Worm (Caenorhabditis elegans): Measurements from ENCODE around the gene F46F3.3.

Gene F46F3.3

ce11 chrV:11675638-11676037 is 8.4 kb downstream of the F46F3.3 start, which contains the start of gene ape-1:
Gene ape-1 (plus strand): TSS chrV:11675938.
- no peak for TF ChIP-seq ama-1 (optimal IDR thresholded peaks at IDR 0.05)
- no peak for TF ChIP-seq elt-3 (tag; optimal IDR thresholded peaks at IDR 0.05)
- no peak for TF ChIP-seq nhr-76 (tag; optimal IDR thresholded peaks at IDR 0.05)
- no peak for TF ChIP-seq lin-14 (GFP tag; optimal IDR thresholded peaks at IDR 0.05)
- no peak for TF ChIP-seq xbp-1 (tag; optimal IDR thresholded peaks at IDR 0.05)
- no peak for TF ChIP-seq skn-1 (tag; optimal IDR thresholded peaks at IDR 0.05)
- no peak for TF ChIP-seq unc-30 (tag; optimal IDR thresholded peaks at IDR 0.05)
- TF ChIP-seq lin-15B (tag; optimal IDR thresholded peaks at IDR 0.05) = no peak
- TF ChIP-seq ces-1 (GFP tag; optimal IDR thresholded peaks at IDR 0.05) = no peak
- TF ChIP-seq hlh-17 (GFP tag; optimal IDR thresholded peaks at IDR 0.05; ENCODE audit: borderline replicate concordance) = no peak

- TF ChIP-seq nhr-28 (tag; optimal IDR thresholded peaks at IDR 0.05) = no peak
- peak; percentile 11 for TF ChIP-seq nhr-20 (tag; optimal IDR thresholded peaks at IDR 0.05)
- TF ChIP-seq nhr-85 (tag) = peak; percentile 78
- TF ChIP-seq pqm-1 (tag; optimal IDR thresholded peaks at IDR 0.05) = no peak
- TF ChIP-seq ama-1 (optimal IDR thresholded peaks at IDR 0.05) = no peak
- no peak for TF ChIP-seq unc-30 (tag; optimal IDR thresholded peaks at IDR 0.05)
- TF ChIP-seq unc-130 (tag; optimal IDR thresholded peaks at IDR 0.05) = no peak
- no peak for TF ChIP-seq tbx-2 (tag; optimal IDR thresholded peaks at IDR 0.05)
- TF ChIP-seq xbp-1 (tag; optimal IDR thresholded peaks at IDR 0.05) = no peak
- TF ChIP-seq sptf-1 (tag; optimal IDR thresholded peaks at IDR 0.05) = no peak
- TF ChIP-seq alr-1 (tag; optimal IDR thresholded peaks at IDR 0.05; ENCODE audit: borderline replicate concordance) = no peak
- no peak for TF ChIP-seq efl-1 (optimal IDR thresholded peaks at IDR 0.05)
- TF ChIP-seq efl-1 (GFP tag; optimal IDR thresholded peaks at IDR 0.05 in 1 of 2) = peak in 1 of 2 experiments; percentile 9
- TF ChIP-seq vab-15 (tag; optimal IDR thresholded peaks at IDR 0.05) = no peak
- TF ChIP-seq lin-35 (GFP tag; optimal IDR thresholded peaks at IDR 0.05) = no peak
- TF ChIP-seq ceh-88 (GFP tag; IDR thresholded peaks at IDR 0.05) = no peak
- no peak for TF ChIP-seq unc-62 (GFP tag; optimal IDR thresholded peaks at IDR 0.05)
- no peak for TF ChIP-seq tlp-1 (tag; optimal IDR thresholded peaks at IDR 0.05)
- no peak for TF ChIP-seq aha-1 (tag; optimal IDR thresholded peaks at IDR 0.05)
- no peak for TF ChIP-seq irx-1 (tag; optimal IDR thresholded peaks at IDR 0.05)
- TF ChIP-seq skn-1 (tag; optimal IDR thresholded peaks at IDR 0.05) = no peak
- no peak for TF ChIP-seq nhr-237 (tag; optimal IDR thresholded peaks at IDR 0.05)
- no peak for TF ChIP-seq F16B12.6 (tag; optimal IDR thresholded peaks at IDR 0.05)
- no peak for TF ChIP-seq grh-1 (GFP tag; IDR thresholded peaks at IDR 0.05)
- no peak for TF ChIP-seq nhr-84 (tag; optimal IDR thresholded peaks at IDR 0.05)
- no peak for TF ChIP-seq unc-86 (tag; optimal IDR thresholded peaks at IDR 0.05)
- no peak for TF ChIP-seq fkh-4 (tag; optimal IDR thresholded peaks at IDR 0.05; ENCODE audit: borderline replicate concordance)
- no peak for TF ChIP-seq hpl-2 (GFP tag; optimal IDR thresholded peaks at IDR 0.05)
- TF ChIP-seq isw-1 (GFP tag; IDR thresholded peaks at IDR 0.05) = no peak
- TF ChIP-seq snu-23 (GFP tag; optimal IDR thresholded peaks at IDR 0.05) = peak; percentile 2
- no peak for TF ChIP-seq fkh-10 (GFP tag; optimal IDR thresholded peaks at IDR 0.05)
- TF ChIP-seq elt-3 (tag; optimal IDR thresholded peaks at IDR 0.05) = peak in 2 of 6 experiments; percentile 20 to 52
- no peak for TF ChIP-seq nhr-11 (tag; optimal IDR thresholded peaks at IDR 0.05)
- TF ChIP-seq mef-2 (tag; optimal IDR thresholded peaks at IDR 0.05) = no peak
- no peak for TF ChIP-seq ceh-8 (GFP tag; optimal IDR thresholded peaks at IDR 0.05)
- peak; percentile 57 for TF ChIP-seq blmp-1 (tag; optimal IDR thresholded peaks at IDR 0.05)
- peak; percentile 35 for TF ChIP-seq lin-14 (GFP tag; optimal IDR thresholded peaks at IDR 0.05)
- no peak for TF ChIP-seq lir-3 (tag; optimal IDR thresholded peaks at IDR 0.05; ENCODE audit: poor library complexity)
- peak; percentile 37 for TF ChIP-seq nhr-71 (tag; optimal IDR thresholded peaks at IDR 0.05)
- peak in 1 of 2 experiments; percentile 4 for TF ChIP-seq mdl-1 (tag; optimal IDR thresholded peaks at IDR 0.05)
- TF ChIP-seq hlh-4 (tag; optimal IDR thresholded peaks at IDR 0.05) = no peak
- no peak for TF ChIP-seq Y116A8C.19 (tag; optimal IDR thresholded peaks at IDR 0.05; ENCODE audit: borderline replicate concordance)
These were observed 9.2 kb downstream of the F46F3.3 start for ce11 chrV:11676498-11676897.
